Worm (Caenorhabditis elegans) whole organism, L2 larva: Measurements from ENCODE around the gene frpr-15.

Experiments used
- lin-39 ChIP-seq: fragments of 150-350 bp; optimal IDR thresholded peaks from 2 replicates; lab custom pipeline; 2014; ENCODE audit warnings: missing biosample characterization, missing genetic modification reagents, missing genetic modification characterization
- unc-62 ChIP-seq: fragments of 150-350 bp; optimal IDR thresholded peaks from 2 replicates; lab custom pipeline; 2014; ENCODE audit warnings: missing biosample characterization, missing genetic modification reagents, missing genetic modification characterization

ce11 chrV:12658142-12658541, 21.8 kb upstream of the frpr-15 start, which contains the start of gene W05B10.6:
- TF ChIP-seq lin-39 (tag; lab: Kevin White, UChicago) (no peak), unc-62 (GFP tag; lab: Kevin White, UChicago) (no peak)
